Worm (Caenorhabditis elegans): ENCODE measurements around the gene sur-7.

DNA sequence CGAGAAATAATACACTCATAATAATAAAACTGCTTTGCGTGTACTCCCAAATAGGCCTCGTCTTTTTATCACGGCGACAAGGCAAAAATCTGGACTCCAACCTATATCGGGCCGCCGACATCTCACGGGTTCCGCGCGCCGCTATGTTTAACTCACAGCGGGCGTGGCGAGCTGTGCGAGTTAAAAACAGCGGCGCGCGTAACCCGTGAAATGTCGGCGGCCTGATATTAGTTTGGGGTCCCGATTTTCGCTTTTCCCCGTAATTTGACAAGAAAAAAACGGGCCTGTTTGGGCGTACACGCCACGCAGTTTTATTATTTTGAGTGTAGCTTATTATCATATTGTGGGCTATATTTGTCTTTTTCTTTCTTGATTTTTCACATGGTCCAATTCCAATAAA, 34.5 kb upstream of the sur-7 start:
- no peak for TF ChIP-seq B0310.2 (tag; optimal IDR thresholded peaks at IDR 0.05)
- no peak for TF ChIP-seq aly-1 (tag; optimal IDR thresholded peaks at IDR 0.05)
- TF ChIP-seq ama-1 (optimal IDR thresholded peaks at IDR 0.05), result no peak
- TF ChIP-seq tbx-37 (GFP tag; conservative IDR thresholded peaks at IDR 0.05), result no peak
- TF ChIP-seq scrt-1 (GFP tag; IDR thresholded peaks at IDR 0.05), result no peak
- no peak for TF ChIP-seq ceh-13 (GFP tag; optimal IDR thresholded peaks at IDR 0.05)
- no peak for TF ChIP-seq hnd-1 (tag; optimal IDR thresholded peaks at IDR 0.05)
- no peak for TF ChIP-seq hmbx-1 (tag; optimal IDR thresholded peaks at IDR 0.05)
